Worm (Caenorhabditis elegans) whole organism, L4/young adult: Measurements from ENCODE around the gene C30F2.5.

Experiments
- W03F9.2 ChIP-seq: fragments of 150-350 bp; optimal IDR thresholded peaks from 2 replicates; lab custom pipeline; 2014; ENCODE audit warnings: missing biosample characterization, missing genetic modification characterization
- dao-5 ChIP-seq: sonication (generic microtip); optimal IDR thresholded peaks from 2 replicates; lab custom pipeline; 2016; ENCODE audit warnings: missing genotype, missing genetic modification characterization, moderate library complexity, missing compliant biosample characterization
- him-1 ChIP-seq: sonication (generic microtip); optimal IDR thresholded peaks from 2 replicates; lab custom pipeline; 2016; ENCODE audit warnings: missing genotype, missing genetic modification reagents, missing genetic modification characterization, missing compliant biosample characterization

DNA sequence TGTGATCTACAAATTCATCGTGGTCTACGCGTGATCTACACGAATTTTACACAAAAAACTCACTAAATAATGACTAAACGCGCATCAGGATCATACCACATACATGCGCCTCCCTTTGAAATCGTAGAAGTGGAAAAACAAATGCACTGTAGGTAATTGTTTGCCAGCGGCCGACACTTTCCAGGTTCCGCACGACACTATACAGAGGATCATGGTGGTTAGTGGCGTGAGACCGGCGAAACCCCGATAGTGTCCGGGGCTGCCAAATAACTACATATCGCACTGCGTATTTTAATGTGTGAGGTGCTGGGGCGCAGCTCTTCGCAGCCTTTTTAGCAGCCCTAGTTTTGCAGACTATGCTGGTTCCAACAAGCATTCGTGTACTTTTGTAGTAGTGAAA lies 15.8 kb upstream of the C30F2.5 start:
- TF ChIP-seq dao-5, result no peak
- no peak for TF ChIP-seq him-1 (tag; lab: Kevin White, UChicago)
- TF ChIP-seq W03F9.2 (tag; lab: Kevin White, UChicago), result no peak
